Worm (Caenorhabditis elegans): Measurements from ENCODE around the gene srg-68.

DNA sequence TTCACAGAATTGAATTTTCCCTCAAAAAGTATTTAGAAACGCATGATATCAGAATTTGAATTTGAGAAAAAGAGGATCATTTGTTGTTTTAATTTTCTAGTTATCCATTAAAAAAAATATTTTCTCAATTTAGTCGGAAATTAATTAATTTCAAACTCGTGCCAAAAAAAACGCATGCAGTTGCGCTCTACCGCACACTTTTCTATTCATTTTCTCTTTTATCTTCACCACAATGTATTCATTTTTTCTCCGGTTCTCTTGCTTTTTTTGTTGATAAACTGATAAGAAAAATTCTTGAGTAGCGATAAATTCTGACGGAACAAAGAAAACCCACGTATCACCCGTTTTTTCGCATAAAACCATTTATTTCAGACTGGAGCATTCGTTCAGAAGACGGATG is 32.2 kb downstream of the srg-68 start, which contains the start of gene acl-6:
- TF ChIP-seq him-1 (tag; optimal IDR thresholded peaks at IDR 0.05) = no peak
- TF ChIP-seq dao-5 (tag; optimal IDR thresholded peaks at IDR 0.05) = no peak
- TF ChIP-seq W03F9.2 (tag; optimal IDR thresholded peaks at IDR 0.05) = peak; percentile 58
